Worm (Caenorhabditis elegans) whole organism, late embryonic: ENCODE results near the gene taf-10.

Experiments used
- C38D4.7 ChIP-seq: fragments of 200-800 bp; sonication (Bioruptor generic); optimal IDR thresholded peaks from 2 replicates; lab custom pipeline; 2018; ENCODE audit warnings: mild to moderate bottlenecking, missing genetic modification characterization, moderate library complexity, missing compliant biosample characterization
- K02D7.2 ChIP-seq: sonication (generic microtip); optimal IDR thresholded peaks from 2 replicates; lab custom pipeline; 2017; ENCODE audit warnings: mild to moderate bottlenecking, missing genetic modification characterization, missing compliant biosample characterization
- T23F11.4 ChIP-seq: fragments of 200-800 bp; sonication (Bioruptor generic); optimal IDR thresholded peaks from 2 replicates; lab custom pipeline; 2018; ENCODE audit warnings: mild to moderate bottlenecking, missing genetic modification characterization, missing compliant biosample characterization
- Y22D7AL.16 ChIP-seq: sonication (generic microtip); optimal IDR thresholded peaks from 2 replicates; lab custom pipeline; 2016; ENCODE audit warnings: missing genetic modification characterization, missing compliant biosample characterization
- ahr-1 ChIP-seq: sonication (generic microtip); optimal IDR thresholded peaks from 2 replicates; lab custom pipeline; 2016; ENCODE audit warnings: missing genetic modification characterization, missing compliant biosample characterization
- ceh-14 ChIP-seq: sonication (generic microtip); optimal IDR thresholded peaks from 2 replicates; lab custom pipeline; 2016; ENCODE audit warnings: missing genotype, missing genetic modification characterization, missing compliant biosample characterization
- ceh-19 ChIP-seq: fragments of 200-800 bp; sonication (Bioruptor generic); optimal IDR thresholded peaks from 2 replicates; lab custom pipeline; 2018; ENCODE audit warnings: mild to moderate bottlenecking, missing genetic modification characterization, missing compliant biosample characterization
- ceh-2 ChIP-seq: sonication (generic microtip); optimal IDR thresholded peaks from 2 replicates; lab custom pipeline; 2016; ENCODE audit warnings: missing genotype, missing genetic modification characterization, missing compliant biosample characterization
- ceh-22 ChIP-seq: sonication (generic microtip); optimal IDR thresholded peaks from 2 replicates; lab custom pipeline; 2017; ENCODE audit warnings: missing biosample characterization, missing genetic modification characterization
- ceh-24 ChIP-seq: sonication (generic microtip); optimal IDR thresholded peaks from 2 replicates; lab custom pipeline; 2016; ENCODE audit warnings: mild to moderate bottlenecking, missing genetic modification characterization, missing compliant biosample characterization
- ceh-31 ChIP-seq: sonication (generic microtip); optimal IDR thresholded peaks from 2 replicates; lab custom pipeline; 2016; ENCODE audit warnings: missing genetic modification characterization, missing compliant biosample characterization
- ceh-34 ChIP-seq: sonication (generic microtip); optimal IDR thresholded peaks from 2 replicates; lab custom pipeline; 2016; ENCODE audit warnings: mild to moderate bottlenecking, missing genetic modification characterization, missing compliant biosample characterization
- ceh-9 ChIP-seq: sonication (generic microtip); optimal IDR thresholded peaks from 2 replicates; lab custom pipeline; 2016; ENCODE audit warnings: mild to moderate bottlenecking, missing genetic modification characterization, inconsistent platforms, missing compliant biosample characterization
- che-1 ChIP-seq: sonication (generic microtip); optimal IDR thresholded peaks from 2 replicates; lab custom pipeline; 2016; ENCODE audit warnings: mild to moderate bottlenecking, missing genetic modification characterization, missing compliant biosample characterization
- dmd-4 ChIP-seq: sonication (generic microtip); optimal IDR thresholded peaks from 2 replicates; lab custom pipeline; 2016; ENCODE audit warnings: borderline replicate concordance, missing genetic modification characterization, missing compliant biosample characterization
- dve-1 ChIP-seq: sonication (generic microtip); optimal IDR thresholded peaks from 2 replicates; lab custom pipeline; 2017; ENCODE audit warnings: antibody characterized with exemption, mild to moderate bottlenecking, missing genetic modification characterization, missing compliant biosample characterization
- elt-2 ChIP-seq: sonication (generic microtip); optimal IDR thresholded peaks from 2 replicates; lab custom pipeline; 2016; ENCODE audit warnings: missing genetic modification reagents, missing genetic modification characterization, missing compliant biosample characterization
- fkh-6 ChIP-seq: sonication (generic microtip); optimal IDR thresholded peaks from 2 replicates; lab custom pipeline; 2016; ENCODE audit warnings: missing genetic modification characterization, missing compliant biosample characterization
- gmeb-2 ChIP-seq: sonication (generic microtip); optimal IDR thresholded peaks from 2 replicates; lab custom pipeline; 2016; ENCODE audit warnings: missing genetic modification characterization, inconsistent platforms, missing compliant biosample characterization
- hlh-13 ChIP-seq: fragments of 200-800 bp; sonication (Bioruptor generic); optimal IDR thresholded peaks from 2 replicates; lab custom pipeline; 2018; ENCODE audit warnings: mild to moderate bottlenecking, missing genetic modification characterization, missing compliant biosample characterization
- hlh-30 ChIP-seq: sonication (generic microtip); optimal IDR thresholded peaks from 2 replicates; lab custom pipeline; 2017; ENCODE audit warnings: antibody characterized with exemption, missing genetic modification characterization, missing compliant biosample characterization; ENCODE audit not compliant: insufficient read depth
- hlh-6 ChIP-seq: sonication (generic microtip); optimal IDR thresholded peaks from 2 replicates; lab custom pipeline; 2016; ENCODE audit warnings: missing genotype, missing genetic modification characterization, missing compliant biosample characterization
- lim-6 ChIP-seq: sonication (generic microtip); optimal IDR thresholded peaks from 2 replicates; lab custom pipeline; 2016; ENCODE audit warnings: missing genetic modification characterization, missing compliant biosample characterization
- madf-2 ChIP-seq: sonication (generic microtip); optimal IDR thresholded peaks from 2 replicates; lab custom pipeline; 2017; ENCODE audit warnings: missing genetic modification characterization, missing compliant biosample characterization
- nfya-1 ChIP-seq: sonication (generic microtip); optimal IDR thresholded peaks from 2 replicates; lab custom pipeline; 2017; ENCODE audit warnings: missing genetic modification characterization, mild to moderate bottlenecking, missing compliant biosample characterization, antibody characterized with exemption, moderate library complexity
- nhr-232 ChIP-seq: sonication (generic microtip); optimal IDR thresholded peaks from 2 replicates; lab custom pipeline; 2016; ENCODE audit warnings: missing genetic modification characterization, missing compliant biosample characterization
- npax-4 ChIP-seq: sonication (generic microtip); optimal IDR thresholded peaks from 2 replicates; lab custom pipeline; 2016; ENCODE audit warnings: missing genetic modification characterization, missing compliant biosample characterization
- pag-3 ChIP-seq: sonication (generic microtip); optimal IDR thresholded peaks from 2 replicates; lab custom pipeline; 2016; ENCODE audit warnings: missing compliant biosample characterization, missing genetic modification characterization, borderline replicate concordance
- pha-4 ChIP-seq: fragments of 150-350 bp; optimal IDR thresholded peaks from 2 replicates; lab custom pipeline; 2018; ENCODE audit warnings: missing biosample characterization, missing genetic modification reagents, missing genetic modification characterization
- pqm-1 ChIP-seq: sonication (generic microtip); optimal IDR thresholded peaks from 2 replicates; lab custom pipeline; 2016; ENCODE audit warnings: missing genetic modification characterization, missing compliant biosample characterization
- sox-2 ChIP-seq: fragments of 200-800 bp; sonication (Bioruptor generic); IDR thresholded peaks from 2 replicates; pipeline ENCODE4 v1.3.6; 2022; ENCODE audit warnings: missing genetic modification reagents, missing genetic modification characterization, missing compliant biosample characterization
- syd-9 ChIP-seq: sonication (generic microtip); optimal IDR thresholded peaks from 2 replicates; lab custom pipeline; 2016; ENCODE audit warnings: mild to moderate bottlenecking, missing genetic modification characterization, moderate library complexity, missing compliant biosample characterization
- unc-42 ChIP-seq: sonication (generic microtip); optimal IDR thresholded peaks from 2 replicates; lab custom pipeline; 2016; ENCODE audit warnings: missing genotype, missing genetic modification characterization, missing compliant biosample characterization
- unc-86 ChIP-seq: sonication (generic microtip); optimal IDR thresholded peaks from 2 replicates; lab custom pipeline; 2016; ENCODE audit warnings: missing genetic modification characterization, missing compliant biosample characterization
- ztf-16 ChIP-seq: sonication (generic microtip); optimal IDR thresholded peaks from 2 replicates; lab custom pipeline; 2017; ENCODE audit warnings: missing genetic modification characterization, missing compliant biosample characterization

The taf-10 gene

ce11 chrV:4676812-4677211, 10.1 kb upstream of the taf-10 start:
- TF ChIP-seq nfya-1 (tag; lab: Kevin White, UChicago) (peak; percentile 65), hlh-13 (GFP tag; lab: Kevin White, UChicago) (no peak)

- TF ChIP-seq gmeb-2 (no peak), nhr-232 (no peak), ahr-1 (no peak), sox-2 (no peak), ceh-2 (no peak), nfya-1 (tag; lab: Kevin White, UChicago) (no peak), ceh-24 (no peak), T23F11.4 (GFP tag; lab: Kevin White, UChicago) (no peak), dmd-4 (tag; lab: Kevin White, UChicago) (no peak), ceh-14 (no peak), ceh-9 (tag; lab: Kevin White, UChicago) (no peak), ztf-16 (no peak), hlh-30 (tag; lab: Kevin White, UChicago) (no peak), K02D7.2 (tag; lab: Kevin White, UChicago) (no peak), elt-2 (tag; lab: Kevin White, UChicago) (no peak), ceh-34 (no peak), ceh-31 (tag; lab: Kevin White, UChicago) (no peak)
Observed at ce11 chrV:4681670-4682069, 5.2 kb upstream of the taf-10 start, which contains the start of gene K03B4.4. Gene K03B4.4 (plus strand): TSS chrV:4681970.

- TF ChIP-seq madf-2 (no peak), elt-2 (tag; lab: Kevin White, UChicago) (no peak), ceh-9 (tag; lab: Kevin White, UChicago) (no peak), unc-42 (tag; lab: Kevin White, UChicago) (no peak), syd-9 (tag; lab: Kevin White, UChicago) (no peak), dve-1 (tag; lab: Kevin White, UChicago) (peak; percentile 74), lim-6 (tag; lab: Kevin White, UChicago) (no peak), unc-86 (tag; lab: Kevin White, UChicago) (no peak)
Observed at ce11 chrV:4684137-4684536, 2.8 kb upstream of the taf-10 start.

ce11 chrV:4687944-4688505, 1.1 kb downstream of the taf-10 start, which contains the start of gene K03B4.2:
Gene K03B4.2 (plus strand): TSS chrV:4687994.
- TF ChIP-seq fkh-6 (no peak), C38D4.7 (GFP tag; lab: Kevin White, UChicago) (no peak), lim-6 (tag; lab: Kevin White, UChicago) (no peak), unc-42 (tag; lab: Kevin White, UChicago) (no peak), npax-4 (no peak), K02D7.2 (tag; lab: Kevin White, UChicago) (no peak), ceh-24 (no peak), ceh-22 (no peak), ceh-14 (no peak), pag-3 (no peak)

- TF ChIP-seq Y22D7AL.16 (tag; lab: Kevin White, UChicago) (no peak), ceh-2 (no peak), nfya-1 (tag; lab: Kevin White, UChicago) (no peak), T23F11.4 (GFP tag; lab: Kevin White, UChicago) (no peak), pqm-1 (tag; lab: Kevin White, UChicago) (no peak), ceh-19 (GFP tag; lab: Kevin White, UChicago) (no peak)
Observed at ce11 chrV:4689234-4689633, 2.3 kb downstream of the taf-10 start, which contains the start of gene K03B4.1. Gene K03B4.1 (plus strand): TSS chrV:4689330.

DNA sequence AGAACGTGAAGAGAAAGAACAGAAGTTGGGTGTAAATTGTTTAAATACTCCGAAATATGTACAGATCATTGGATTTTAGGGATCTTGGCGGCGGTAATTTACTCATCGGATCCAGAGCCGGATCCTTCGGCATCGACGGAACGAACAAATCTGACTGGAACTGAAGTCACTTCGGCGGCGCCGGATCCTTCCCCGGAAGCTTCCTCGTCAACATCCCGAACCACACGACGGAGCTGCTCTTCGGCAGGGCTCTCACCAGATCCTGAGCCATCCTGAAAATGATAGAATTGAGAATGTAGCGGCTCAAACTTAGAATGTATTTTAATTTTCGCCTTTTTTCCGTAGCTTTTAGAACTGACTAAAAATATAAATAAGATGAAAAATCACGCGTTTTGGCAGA, 4.8 kb downstream of the taf-10 start:
- TF ChIP-seq che-1 (tag; lab: Kevin White, UChicago) (no peak), ceh-19 (GFP tag; lab: Kevin White, UChicago) (no peak), pha-4 (no peak), nfya-1 (tag; lab: Kevin White, UChicago) (no peak), Y22D7AL.16 (tag; lab: Kevin White, UChicago) (no peak), hlh-6 (tag; lab: Kevin White, UChicago) (no peak)
